Worm (Caenorhabditis elegans) whole organism, early embryonic: Measurements from ENCODE around the gene best-2.

ENCODE experiments used
- B0310.2 ChIP-seq: sonication (generic microtip); optimal IDR thresholded peaks from 2 replicates; lab custom pipeline; 2016; ENCODE audit warnings: mild to moderate bottlenecking, missing genetic modification characterization, missing compliant biosample characterization
- F13C5.2 ChIP-seq: sonication (generic microtip); optimal IDR thresholded peaks from 2 replicates; lab custom pipeline; 2017; ENCODE audit warnings: mild to moderate bottlenecking, missing genetic modification characterization, inconsistent platforms, missing compliant biosample characterization
- ama-1 ChIP-seq: fragments of 150-350 bp; optimal IDR thresholded peaks from 2 replicates; lab custom pipeline; 2014
- flt-1 ChIP-seq: fragments of 200-800 bp; sonication (Bioruptor generic); IDR thresholded peaks from 2 replicates; pipeline ENCODE4 v1.3.6; 2022; ENCODE audit warnings: missing genetic modification characterization, missing compliant biosample characterization
- hmbx-1 ChIP-seq: sonication (generic microtip); optimal IDR thresholded peaks from 2 replicates; lab custom pipeline; 2016; ENCODE audit warnings: mild to moderate bottlenecking, missing genetic modification characterization, missing compliant biosample characterization
- hmg-4 ChIP-seq: fragments of 200-800 bp; sonication (Bioruptor generic); optimal IDR thresholded peaks from 2 replicates; lab custom pipeline; 2018; ENCODE audit warnings: mild to moderate bottlenecking, missing genetic modification characterization, missing compliant biosample characterization
- hnd-1 ChIP-seq: sonication (generic microtip); optimal IDR thresholded peaks from 2 replicates; lab custom pipeline; 2016; ENCODE audit warnings: missing genetic modification characterization, missing compliant biosample characterization
- pes-1 ChIP-seq: fragments of 200-800 bp; sonication (Bioruptor generic); IDR thresholded peaks from 2 replicates; pipeline ENCODE4 v1.3.6; 2022; ENCODE audit warnings: missing genetic modification reagents, missing genetic modification characterization, missing compliant biosample characterization
- scrt-1 ChIP-seq: fragments of 200-800 bp; sonication (Bioruptor generic); IDR thresholded peaks from 2 replicates; pipeline ENCODE4 v1.3.6; 2022; ENCODE audit warnings: missing genetic modification characterization, missing compliant biosample characterization
- sea-1 ChIP-seq: fragments of 200-800 bp; sonication (Bioruptor generic); conservative IDR thresholded peaks from 2 replicates; pipeline ENCODE4 v1.3.6; 2022; ENCODE audit warnings: missing genetic modification characterization, missing compliant biosample characterization
- tbx-37 ChIP-seq: fragments of 200-800 bp; sonication (Bioruptor generic); conservative IDR thresholded peaks from 2 replicates; pipeline ENCODE4 v1.3.6; 2022; ENCODE audit warnings: missing genetic modification reagents, missing genetic modification characterization, missing compliant biosample characterization
- tra-4 ChIP-seq: sonication (generic microtip); optimal IDR thresholded peaks from 2 replicates; lab custom pipeline; 2017; ENCODE audit warnings: missing genetic modification characterization, missing compliant biosample characterization

ce11 chrIV:13112982-13113381 lies at the start of gene best-2:
- TF ChIP-seq flt-1 (GFP tag; lab: Robert Waterston, UW): no peak
- TF ChIP-seq ama-1 (lab: Kevin White, UChicago): no peak
- TF ChIP-seq B0310.2 (tag; lab: Kevin White, UChicago): no peak
- TF ChIP-seq tbx-37: no peak
- no peak for TF ChIP-seq hnd-1 (tag; lab: Kevin White, UChicago)
- TF ChIP-seq tra-4 (tag; lab: Kevin White, UChicago): no peak
- no peak for TF ChIP-seq hmbx-1 (tag; lab: Kevin White, UChicago)
- TF ChIP-seq scrt-1 (GFP tag; lab: Robert Waterston, UW): no peak
- TF ChIP-seq sea-1: no peak
- TF ChIP-seq F13C5.2 (tag; lab: Kevin White, UChicago): no peak
- no peak for TF ChIP-seq hmg-4 (GFP tag; lab: Kevin White, UChicago)
- TF ChIP-seq pes-1 (GFP tag; lab: Robert Waterston, UW): no peak
